Worm (Caenorhabditis elegans) whole organism, early embryonic: Measurements from ENCODE around the gene algn-13.

ENCODE experiments used
- F13C5.2 ChIP-seq: sonication (generic microtip); optimal IDR thresholded peaks from 2 replicates; lab custom pipeline; 2017; ENCODE audit warnings: mild to moderate bottlenecking, missing genetic modification characterization, inconsistent platforms, missing compliant biosample characterization
- aly-1 ChIP-seq: sonication (generic microtip); optimal IDR thresholded peaks from 2 replicates; lab custom pipeline; 2016; ENCODE audit warnings: missing genetic modification characterization, missing compliant biosample characterization
- ama-1 ChIP-seq: fragments of 150-350 bp; optimal IDR thresholded peaks from 2 replicates; lab custom pipeline; 2014
- ceh-13 ChIP-seq: fragments of 200-800 bp; sonication (Bioruptor generic); optimal IDR thresholded peaks from 2 replicates; lab custom pipeline; 2018; ENCODE audit warnings: mild to moderate bottlenecking, missing genetic modification characterization, missing compliant biosample characterization
- ceh-36 ChIP-seq: sonication (generic microtip); optimal IDR thresholded peaks from 2 replicates; lab custom pipeline; 2016; ENCODE audit warnings: missing genetic modification characterization, inconsistent platforms, missing compliant biosample characterization
- ets-7 ChIP-seq: sonication (generic microtip); optimal IDR thresholded peaks from 2 replicates; lab custom pipeline; 2016; ENCODE audit warnings: missing genotype, missing genetic modification characterization, missing compliant biosample characterization
- flt-1 ChIP-seq: fragments of 200-800 bp; sonication (Bioruptor generic); IDR thresholded peaks from 2 replicates; pipeline ENCODE4 v1.3.6; 2022; ENCODE audit warnings: missing genetic modification characterization, missing compliant biosample characterization
- hmg-4 ChIP-seq: fragments of 200-800 bp; sonication (Bioruptor generic); optimal IDR thresholded peaks from 2 replicates; lab custom pipeline; 2018; ENCODE audit warnings: mild to moderate bottlenecking, missing genetic modification characterization, missing compliant biosample characterization
- pes-1 ChIP-seq: fragments of 200-800 bp; sonication (Bioruptor generic); IDR thresholded peaks from 2 replicates; pipeline ENCODE4 v1.3.6; 2022; ENCODE audit warnings: missing genetic modification reagents, missing genetic modification characterization, missing compliant biosample characterization
- sea-1 ChIP-seq: fragments of 200-800 bp; sonication (Bioruptor generic); conservative IDR thresholded peaks from 2 replicates; pipeline ENCODE4 v1.3.6; 2022; ENCODE audit warnings: missing genetic modification characterization, missing compliant biosample characterization
- tbx-11 ChIP-seq: fragments of 200-800 bp; sonication (Bioruptor generic); IDR thresholded peaks from 2 replicates; pipeline ENCODE4 v1.3.6; 2022; ENCODE audit warnings: missing genetic modification characterization, missing compliant biosample characterization
- tbx-37 ChIP-seq: fragments of 200-800 bp; sonication (Bioruptor generic); conservative IDR thresholded peaks from 2 replicates; pipeline ENCODE4 v1.3.6; 2022; ENCODE audit warnings: missing genetic modification reagents, missing genetic modification characterization, missing compliant biosample characterization
- tra-4 ChIP-seq: sonication (generic microtip); optimal IDR thresholded peaks from 2 replicates; lab custom pipeline; 2017; ENCODE audit warnings: missing genetic modification characterization, missing compliant biosample characterization

ce11 chrV:13931225-13931624 lies 30.6 kb downstream of the algn-13 start, which contains the start of gene C06B3.16:
- no peak for TF ChIP-seq ama-1 (lab: Kevin White, UChicago)
- no peak for TF ChIP-seq ceh-13 (GFP tag; lab: Kevin White, UChicago)
- TF ChIP-seq tra-4 (tag; lab: Kevin White, UChicago): no peak
- no peak for TF ChIP-seq ceh-36 (tag; lab: Kevin White, UChicago)
- no peak for TF ChIP-seq flt-1 (GFP tag; lab: Robert Waterston, UW)
- no peak for TF ChIP-seq sea-1
- no peak for TF ChIP-seq ets-7 (tag; lab: Kevin White, UChicago)
- TF ChIP-seq hmg-4 (GFP tag; lab: Kevin White, UChicago): no peak
- TF ChIP-seq tbx-11 (GFP tag; lab: Robert Waterston, UW): no peak
- TF ChIP-seq F13C5.2: no peak
- no peak for TF ChIP-seq pes-1 (GFP tag; lab: Robert Waterston, UW)
- no peak for TF ChIP-seq aly-1
- no peak for TF ChIP-seq tbx-37
